Fruit fly (Drosophila melanogaster) whole organism, prepupa: Measurements from ENCODE around the gene CG17329.
A peak's percentile ranks its signal among the peaks of the same experiment; 100 is the strongest.

Experiments used
- Blimp-1 ChIP-seq: fragments of 200-800 bp; sonication (Bioruptor generic); optimal IDR thresholded peaks from 3 replicates; lab custom pipeline; 2017; ENCODE audit warnings: missing biosample characterization, missing genetic modification characterization, mild to moderate bottlenecking, moderate library complexity, missing genetic modification reagents
- CG10631 ChIP-seq: fragments of 200-800 bp; sonication (Bioruptor generic); optimal IDR thresholded peaks from 2 replicates; lab custom pipeline; 2016; ENCODE audit warnings: missing biosample characterization, missing genetic modification characterization
- CG10669 ChIP-seq: fragments of 200-800 bp; sonication (Bioruptor generic); optimal IDR thresholded peaks from 3 replicates; lab custom pipeline; 2018; ENCODE audit warnings: missing biosample characterization, mild to moderate bottlenecking, missing genetic modification characterization, moderate library complexity
- CG11762 ChIP-seq: fragments of 200-800 bp; sonication (Bioruptor generic); optimal IDR thresholded peaks from 3 replicates; lab custom pipeline; 2016; ENCODE audit warnings: missing biosample characterization, missing genetic modification characterization; ENCODE audit not compliant: insufficient read depth
- CG1621 ChIP-seq: fragments of 200-800 bp; sonication (Bioruptor generic); optimal IDR thresholded peaks from 3 replicates; lab custom pipeline; 2018; ENCODE audit warnings: missing biosample characterization, mild to moderate bottlenecking, missing genetic modification characterization
- CG16779 ChIP-seq: fragments of 200-800 bp; sonication (Bioruptor generic); optimal IDR thresholded peaks from 3 replicates; lab custom pipeline; 2017; ENCODE audit warnings: missing biosample characterization, mild to moderate bottlenecking, missing genetic modification characterization
- CG3032 ChIP-seq: fragments of 200-800 bp; optimal IDR thresholded peaks from 2 replicates; lab custom pipeline; 2019; ENCODE audit warnings: missing biosample characterization, mild to moderate bottlenecking, missing genetic modification characterization, moderate library complexity
- CG31627 ChIP-seq: fragments of 200-800 bp; sonication (Bioruptor generic); optimal IDR thresholded peaks from 3 replicates; lab custom pipeline; 2016; ENCODE audit warnings: missing biosample characterization, missing genetic modification characterization
- CG32006 ChIP-seq: fragments of 200-800 bp; sonication (Bioruptor generic); optimal IDR thresholded peaks from 3 replicates; lab custom pipeline; 2017; ENCODE audit warnings: missing biosample characterization, mild to moderate bottlenecking, missing genetic modification characterization
- CG34406 ChIP-seq: fragments of 200-800 bp; sonication (Bioruptor generic); optimal IDR thresholded peaks from 3 replicates; lab custom pipeline; 2016; ENCODE audit warnings: missing biosample characterization, missing genetic modification characterization
- CG3919 ChIP-seq: fragments of 200-800 bp; sonication (Bioruptor generic); optimal IDR thresholded peaks from 3 replicates; lab custom pipeline; 2016; ENCODE audit warnings: missing biosample characterization, missing genetic modification characterization
- CG6163 ChIP-seq: fragments of 200-800 bp; sonication (Bioruptor generic); IDR thresholded peaks from 3 replicates; pipeline ENCODE4 v1.3.6; 2022; ENCODE audit warnings: missing biosample characterization, missing genetic modification characterization
- CG6792 ChIP-seq: fragments of 200-800 bp; sonication (Bioruptor generic); optimal IDR thresholded peaks from 3 replicates; lab custom pipeline; 2016; ENCODE audit warnings: missing biosample characterization, missing genetic modification characterization
- CG6808 ChIP-seq: fragments of 200-800 bp; sonication (Bioruptor generic); optimal IDR thresholded peaks from 3 replicates; lab custom pipeline; 2017; ENCODE audit warnings: missing biosample characterization, missing genetic modification characterization, mild to moderate bottlenecking, moderate library complexity, missing genetic modification reagents
- CG6854 ChIP-seq: fragments of 200-800 bp; sonication (Bioruptor generic); optimal IDR thresholded peaks from 2 replicates; lab custom pipeline; 2017; ENCODE audit warnings: missing biosample characterization, mild to moderate bottlenecking, missing genetic modification characterization
- CG7368 ChIP-seq: fragments of 200-800 bp; sonication (Bioruptor generic); optimal IDR thresholded peaks from 3 replicates; lab custom pipeline; 2016; ENCODE audit warnings: missing biosample characterization, missing genetic modification characterization
- CG8319 ChIP-seq: fragments of 200-800 bp; sonication (Bioruptor generic); optimal IDR thresholded peaks from 3 replicates; lab custom pipeline; 2016; ENCODE audit warnings: missing biosample characterization, missing genetic modification characterization
- CG8632 ChIP-seq: fragments of 200-800 bp; sonication (Bioruptor generic); optimal IDR thresholded peaks from 3 replicates; lab custom pipeline; 2016; ENCODE audit warnings: missing biosample characterization, missing genetic modification characterization
- CG9139 ChIP-seq: fragments of 200-800 bp; sonication (Bioruptor generic); optimal IDR thresholded peaks from 3 replicates; lab custom pipeline; 2017; ENCODE audit warnings: missing biosample characterization, mild to moderate bottlenecking, missing genetic modification characterization
- Eip75B ChIP-seq: fragments of 200-800 bp; sonication (Bioruptor generic); optimal IDR thresholded peaks from 3 replicates; lab custom pipeline; 2016; ENCODE audit warnings: missing biosample characterization, missing genetic modification characterization
- Eip78C ChIP-seq: fragments of 200-800 bp; sonication (Bioruptor generic); peaks from one replicate; lab custom pipeline; 2016; ENCODE audit warnings: missing biosample characterization, missing genetic modification characterization
- Ets21C ChIP-seq: fragments of 200-800 bp; sonication (Bioruptor generic); optimal IDR thresholded peaks from 3 replicates; lab custom pipeline; 2016; ENCODE audit warnings: missing biosample characterization, missing genetic modification characterization
- Ets96B ChIP-seq: fragments of 200-800 bp; optimal IDR thresholded peaks from 2 replicates; lab custom pipeline; 2019; ENCODE audit warnings: missing biosample characterization, mild to moderate bottlenecking, missing genetic modification characterization, moderate library complexity
- Gug ChIP-seq: fragments of 200-800 bp; sonication (Bioruptor generic); IDR thresholded peaks from 2 replicates; pipeline ENCODE4 v1.3.6; 2022; ENCODE audit warnings: missing biosample characterization, missing genetic modification characterization
- Hr38 ChIP-seq: sonication (Bioruptor generic); optimal IDR thresholded peaks from 2 replicates; lab custom pipeline; 2016; ENCODE audit warnings: missing biosample characterization, missing genetic modification characterization
- Hr4 ChIP-seq: fragments of 200-800 bp; sonication (Bioruptor generic); optimal IDR thresholded peaks from 3 replicates; lab custom pipeline; 2016; ENCODE audit warnings: missing biosample characterization, missing genetic modification characterization
- Lpt ChIP-seq: fragments of 200-800 bp; sonication (Bioruptor generic); optimal IDR thresholded peaks from 3 replicates; lab custom pipeline; 2016; ENCODE audit warnings: missing biosample characterization, missing genetic modification characterization
- Met ChIP-seq: fragments of 200-800 bp; sonication (Bioruptor generic); optimal IDR thresholded peaks from 3 replicates; lab custom pipeline; 2016; ENCODE audit warnings: missing biosample characterization, missing genetic modification characterization
- OdsH ChIP-seq: fragments of 200-800 bp; sonication (Bioruptor generic); optimal IDR thresholded peaks from 3 replicates; lab custom pipeline; 2016; ENCODE audit warnings: missing biosample characterization, missing genetic modification characterization
- Sox102F ChIP-seq: fragments of 200-800 bp; sonication (Bioruptor generic); optimal IDR thresholded peaks from 2 replicates; lab custom pipeline; 2016; ENCODE audit warnings: missing biosample characterization, mild to moderate bottlenecking, missing genetic modification characterization
- Sox14 ChIP-seq: fragments of 200-800 bp; sonication (Bioruptor generic); optimal IDR thresholded peaks from 3 replicates; lab custom pipeline; 2016; ENCODE audit warnings: missing biosample characterization, missing genetic modification characterization
- Sox15 ChIP-seq: fragments of 200-800 bp; sonication (Bioruptor generic); optimal IDR thresholded peaks from 3 replicates; lab custom pipeline; 2016; ENCODE audit warnings: missing biosample characterization, missing genetic modification characterization
- achi ChIP-seq: fragments of 200-800 bp; sonication (Bioruptor generic); optimal IDR thresholded peaks from 3 replicates; lab custom pipeline; 2016; ENCODE audit warnings: missing biosample characterization, missing genetic modification characterization
- acj6 ChIP-seq: fragments of 200-800 bp; sonication (Bioruptor generic); optimal IDR thresholded peaks from 3 replicates; lab custom pipeline; 2016; ENCODE audit warnings: missing biosample characterization, missing genetic modification characterization
- dac ChIP-seq: fragments of 200-800 bp; sonication (Bioruptor generic); optimal IDR thresholded peaks from 2 replicates; lab custom pipeline; 2017; ENCODE audit warnings: missing biosample characterization, mild to moderate bottlenecking, missing genetic modification characterization
- dsx ChIP-seq: fragments of 200-800 bp; optimal IDR thresholded peaks from 3 replicates; lab custom pipeline; 2019; ENCODE audit warnings: missing biosample characterization, mild to moderate bottlenecking, missing genetic modification characterization, moderate library complexity; ENCODE audit not compliant: poor library complexity, severe bottlenecking
- eg ChIP-seq: fragments of 200-800 bp; sonication (Bioruptor generic); IDR thresholded peaks from 3 replicates; pipeline ENCODE4 v1.3.6; 2022; ENCODE audit warnings: missing biosample characterization, missing genetic modification characterization
- esn ChIP-seq: fragments of 200-800 bp; sonication (Bioruptor generic); optimal IDR thresholded peaks from 2 replicates; lab custom pipeline; 2016; ENCODE audit warnings: missing biosample characterization, mild to moderate bottlenecking, missing genetic modification characterization, moderate library complexity
- fd59A ChIP-seq: fragments of 200-800 bp; sonication (Bioruptor generic); optimal IDR thresholded peaks from 2 replicates; lab custom pipeline; 2017; ENCODE audit warnings: missing biosample characterization, mild to moderate bottlenecking, missing genetic modification characterization, missing genetic modification reagents
- fkh ChIP-seq: fragments of 200-800 bp; sonication (Bioruptor generic); optimal IDR thresholded peaks from 3 replicates; lab custom pipeline; 2017; ENCODE audit warnings: missing biosample characterization, mild to moderate bottlenecking, missing genetic modification characterization, moderate library complexity
- lz ChIP-seq: fragments of 200-800 bp; sonication (Bioruptor generic); optimal IDR thresholded peaks from 3 replicates; lab custom pipeline; 2016; ENCODE audit warnings: missing biosample characterization, missing genetic modification characterization
- net ChIP-seq: fragments of 200-800 bp; sonication (Bioruptor generic); optimal IDR thresholded peaks from 3 replicates; lab custom pipeline; 2016; ENCODE audit warnings: missing biosample characterization, missing genetic modification characterization
- pdm3 ChIP-seq: fragments of 200-800 bp; sonication (Bioruptor generic); optimal IDR thresholded peaks from 3 replicates; lab custom pipeline; 2016; ENCODE audit warnings: missing biosample characterization, missing genetic modification characterization
- ss ChIP-seq, 2 experiments: fragments of 200-800 bp; sonication (Bioruptor generic); optimal IDR thresholded peaks; 2 replicates in 1 of 2; 3 replicates in 1 of 2; lab custom pipeline; 2017 to 2018; ENCODE audit warnings: mild to moderate bottlenecking in 2 of 2, missing biosample characterization in 2 of 2, missing genetic modification characterization in 2 of 2, moderate library complexity in 1 of 2
- svp ChIP-seq: fragments of 200-800 bp; sonication (Bioruptor generic); peaks from one replicate; lab custom pipeline; 2016; ENCODE audit warnings: missing biosample characterization, missing genetic modification characterization
- topi ChIP-seq: fragments of 200-800 bp; sonication (Bioruptor generic); optimal IDR thresholded peaks from 3 replicates; lab custom pipeline; 2016; ENCODE audit warnings: missing biosample characterization, missing genetic modification characterization
- vri ChIP-seq: fragments of 200-800 bp; sonication (Bioruptor generic); optimal IDR thresholded peaks from 3 replicates; lab custom pipeline; 2016; ENCODE audit warnings: missing biosample characterization, mild to moderate bottlenecking, missing genetic modification characterization

Gene CG17329

dm6 chr2L:16293703-16294233 is 2.7 kb downstream of the CG17329 start, which contains the start of gene Cyp303a1:
Gene Cyp303a1 (plus strand): TSS chr2L:16294183.
- TF ChIP-seq Sox14 (GFP tag; lab: Kevin White, UChicago) = no peak
- TF ChIP-seq CG10669 (GFP tag; lab: Kevin White, UChicago) = no peak

dm6 chr2L:16299466-16300311 is 8.6 kb downstream of the CG17329 start, which contains the start of the genes heix and CG17328:
Gene heix (minus strand): TSS chr2L:16299858.
Gene CG17328 (plus strand): TSS chr2L:16299943.
- TF ChIP-seq Met (GFP tag; lab: Kevin White, UChicago) (peak; percentile 77), fd59A (GFP tag; lab: Kevin White, UChicago) (peak; percentile 44), pdm3 (GFP tag; lab: Kevin White, UChicago) (no peak), CG1621 (peak; percentile 66), CG34406 (GFP tag; lab: Kevin White, UChicago) (peak; percentile 66), ss (GFP tag; optimal IDR thresholded peaks at IDR 0.05; lab: Kevin White, UChicago) (no peak), Hr38 (GFP tag; lab: Kevin White, UChicago) (no peak), CG10669 (GFP tag; lab: Kevin White, UChicago) (no peak), CG11762 (GFP tag; lab: Kevin White, UChicago) (peak; percentile 63), Sox15 (GFP tag; lab: Kevin White, UChicago) (peak; percentile 70), CG6163 (GFP tag; lab: Robert Waterston, UW) (no peak; the same call in 1 of the 3 replicates), svp (peak; percentile 92), CG6808 (GFP tag; lab: Kevin White, UChicago) (no peak), Lpt (GFP tag; lab: Kevin White, UChicago) (no peak), Sox14 (GFP tag; lab: Kevin White, UChicago) (peak; percentile 81), Gug (peak; percentile 51; the same call in 1 of the 2 replicates), esn (peak; percentile 84), CG3919 (GFP tag; lab: Kevin White, UChicago) (no peak), eg (GFP tag; lab: Robert Waterston, UW) (no peak), OdsH (peak; percentile 77), acj6 (peak; percentile 82), CG31627 (GFP tag; lab: Kevin White, UChicago) (peak; percentile 81), achi (GFP tag; lab: Kevin White, UChicago) (peak; percentile 83), CG3032 (peak; percentile 64), fkh (peak; percentile 69), dac (peak; percentile 42), CG9139 (GFP tag; lab: Kevin White, UChicago) (no peak), net (GFP tag; lab: Kevin White, UChicago) (no peak), CG6854 (GFP tag; lab: Kevin White, UChicago) (peak; percentile 61), vri (GFP tag; lab: Kevin White, UChicago) (no peak), CG8632 (GFP tag; lab: Kevin White, UChicago) (peak; percentile 54), dsx (GFP tag; lab: Kevin White, UChicago) (no peak), Sox102F (GFP tag; lab: Kevin White, UChicago) (no peak), CG7368 (GFP tag; lab: Kevin White, UChicago) (peak; percentile 52), topi (GFP tag; lab: Kevin White, UChicago) (peak; percentile 75), Ets21C (GFP tag; lab: Kevin White, UChicago) (peak; percentile 74), lz (GFP tag; lab: Kevin White, UChicago) (peak; percentile 78), CG16779 (tag; lab: Kevin White, UChicago) (no peak), CG10631 (GFP tag; lab: Kevin White, UChicago) (peak; percentile 80), Ets96B (tag; lab: Kevin White, UChicago) (peak; percentile 61), Hr4 (GFP tag; lab: Kevin White, UChicago) (peak; percentile 86), CG32006 (no peak), Blimp-1 (peak; percentile 28), CG8319 (GFP tag; lab: Kevin White, UChicago) (peak; percentile 56), Eip75B (GFP tag; lab: Kevin White, UChicago) (peak; percentile 79), Eip78C (GFP tag; lab: Kevin White, UChicago) (peak; percentile 91), CG6792 (peak; percentile 56)
